Fruit fly (Drosophila melanogaster): ENCODE measurements around the gene park.

park gene

DNA sequence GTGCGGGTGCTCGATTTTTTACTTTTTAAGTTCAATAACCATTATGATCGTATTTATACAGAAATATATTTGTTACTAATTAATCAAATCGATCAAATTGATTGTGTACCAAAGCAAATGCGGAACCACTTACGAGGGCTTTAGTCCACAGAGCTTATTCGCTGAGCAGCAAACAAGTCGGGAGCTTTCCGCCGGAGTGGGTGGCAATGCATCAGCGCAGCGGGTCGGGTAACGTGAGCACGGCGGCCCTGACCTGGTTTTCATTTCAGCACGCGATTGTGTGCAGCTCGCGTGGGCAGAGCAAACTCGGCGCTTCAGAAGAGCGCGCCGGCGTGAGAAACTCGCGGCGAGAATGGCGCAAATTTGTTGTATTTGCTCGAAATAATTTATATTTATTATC is 22.5 kb upstream of the park start:
- peak; percentile 44; the same call in 1 of the 3 replicates for TF ChIP-seq CG6163 (GFP tag; IDR thresholded peaks at IDR 0.05)
- no peak for TF ChIP-seq CG11902 (GFP tag; optimal IDR thresholded peaks at IDR 0.05)
- TF ChIP-seq Eip75B (GFP tag; optimal IDR thresholded peaks at IDR 0.05) = peak; percentile 39
- no peak for TF ChIP-seq Met (GFP tag; optimal IDR thresholded peaks at IDR 0.05)

DNA sequence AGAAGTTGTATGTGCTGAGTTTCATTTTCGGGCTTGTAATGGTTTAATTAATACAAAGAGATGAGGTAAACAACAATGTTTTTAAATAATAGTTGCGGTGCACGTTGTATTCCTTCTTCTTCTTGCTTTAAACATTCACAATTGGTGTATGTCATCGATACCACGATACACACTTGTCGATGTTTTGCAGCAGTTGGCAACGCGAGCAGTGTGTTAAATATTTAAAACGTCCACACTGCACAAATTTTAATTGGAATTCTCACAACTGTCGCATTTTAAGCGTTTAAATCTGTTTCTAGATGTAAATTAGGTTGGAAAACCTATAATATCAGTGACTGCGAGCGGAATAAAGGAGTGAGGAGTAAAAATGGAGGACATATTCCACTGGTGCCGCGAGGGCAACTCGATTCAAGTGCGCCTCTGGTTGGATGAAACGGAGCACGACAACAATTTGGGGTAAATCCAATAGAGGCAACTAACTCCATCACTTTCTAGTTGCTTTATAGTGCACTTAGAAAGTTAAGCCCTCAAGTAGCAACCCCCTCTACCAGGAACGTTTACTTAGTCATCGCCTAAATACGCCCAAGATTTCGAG is 20.1 kb upstream of the park start, which contains the start of the genes Trmt112 and Ilk:
TSS of gene Trmt112 (minus strand) at position 143 of the 595 bp plus-strand sequence.
TSS of gene Ilk (plus strand) at position 205 of the 595 bp plus-strand sequence.
- TF ChIP-seq Eip78C (GFP tag) = peak; percentile 76
- no peak for TF ChIP-seq Hr4 (GFP tag; optimal IDR thresholded peaks at IDR 0.05)
- no peak for TF ChIP-seq CG6792 (GFP tag; optimal IDR thresholded peaks at IDR 0.05)
- no peak for TF ChIP-seq pdm3 (GFP tag; optimal IDR thresholded peaks at IDR 0.05)
- peak; percentile 46 for TF ChIP-seq dsx (GFP tag; optimal IDR thresholded peaks at IDR 0.05; ENCODE audit: poor library complexity, severe bottlenecking)
- TF ChIP-seq fkh (GFP tag; optimal IDR thresholded peaks at IDR 0.05) = peak; percentile 60

DNA sequence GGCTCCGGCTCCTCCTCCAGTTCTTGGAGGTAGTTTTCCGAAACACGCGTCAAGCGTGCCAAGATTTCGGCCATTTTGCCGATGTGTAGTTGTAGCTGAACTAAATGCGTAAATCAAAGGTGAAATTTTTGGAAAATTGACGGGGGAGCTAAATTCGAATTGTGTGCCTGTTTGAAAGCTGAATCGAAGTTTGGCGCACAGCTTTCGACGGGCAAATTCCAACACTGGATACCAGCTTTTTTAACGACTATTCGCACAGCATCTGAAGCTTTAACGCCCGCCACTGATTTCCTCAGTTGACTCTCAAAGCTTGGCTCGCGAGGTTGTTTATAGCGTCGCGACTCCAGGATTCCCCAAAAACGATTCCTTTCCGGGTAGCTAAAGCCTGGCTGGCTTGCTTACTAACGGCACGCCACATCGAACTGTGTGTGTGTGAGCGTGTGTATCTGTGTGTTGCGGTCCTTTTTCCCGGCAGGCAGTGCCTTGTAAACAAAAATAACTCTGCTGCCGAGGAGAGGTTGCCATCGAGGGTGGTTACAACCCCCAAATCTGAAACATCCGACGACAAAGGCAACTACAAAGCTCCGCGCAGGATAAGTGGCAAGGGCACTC is 13.4 kb upstream of the park start, which contains the start of the genes CG10510 and CG10508:
TSS of gene CG10510 (minus strand) at position 164 of the 612 bp plus-strand sequence.
TSS of gene CG10508 (plus strand) at position 295 of the 612 bp plus-strand sequence.
- no peak for TF ChIP-seq Met (GFP tag; optimal IDR thresholded peaks at IDR 0.05)
- no peak for TF ChIP-seq achi (GFP tag; optimal IDR thresholded peaks at IDR 0.05)
- TF ChIP-seq ss (GFP tag; optimal IDR thresholded peaks at IDR 0.05) = no peak
- no peak for TF ChIP-seq CG4318 (GFP tag; optimal IDR thresholded peaks at IDR 0.05)
- no peak for TF ChIP-seq fd85E (GFP tag; optimal IDR thresholded peaks at IDR 0.05)
- no peak for TF ChIP-seq esn (GFP tag; optimal IDR thresholded peaks at IDR 0.05)
- no peak for TF ChIP-seq CG3919 (GFP tag; optimal IDR thresholded peaks at IDR 0.05)
- no peak for TF ChIP-seq fd59A (GFP tag; optimal IDR thresholded peaks at IDR 0.05)
- TF ChIP-seq Gug (GFP tag; IDR thresholded peaks at IDR 0.05) = no peak
- no peak for TF ChIP-seq CG6163 (GFP tag; IDR thresholded peaks at IDR 0.05)
- no peak for TF ChIP-seq CG15336 (GFP tag; IDR thresholded peaks at IDR 0.05)
- TF ChIP-seq Smox (GFP tag; optimal IDR thresholded peaks at IDR 0.05) = no peak
- TF ChIP-seq CG8632 (GFP tag; optimal IDR thresholded peaks at IDR 0.05) = no peak
- no peak for TF ChIP-seq CG7368 (GFP tag; optimal IDR thresholded peaks at IDR 0.05)

DNA sequence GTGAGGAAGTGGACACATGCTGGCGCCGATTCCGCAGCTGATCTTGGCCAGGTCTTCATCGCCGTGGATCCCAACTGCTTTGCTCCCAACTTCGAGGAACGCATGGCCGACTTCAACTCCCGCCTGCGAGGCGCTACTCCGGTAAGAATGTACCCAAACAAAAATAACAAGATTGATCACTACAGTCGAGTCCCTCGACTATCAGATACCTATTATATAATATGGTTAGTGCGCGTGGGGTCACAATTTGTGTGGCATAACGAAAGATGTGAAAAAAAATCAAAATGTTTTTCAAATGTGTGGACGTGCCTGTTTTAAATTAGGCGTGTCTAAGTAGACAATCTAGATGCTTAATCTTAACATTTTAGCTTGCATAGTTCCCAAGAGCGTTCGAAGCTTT is 9.8 kb upstream of the park start:
- TF ChIP-seq vri (GFP tag; optimal IDR thresholded peaks at IDR 0.05) (no peak), CG6276 (GFP tag; optimal IDR thresholded peaks at IDR 0.05) (no peak), CG34406 (GFP tag; optimal IDR thresholded peaks at IDR 0.05) (no peak), CG11294 (GFP tag; IDR thresholded peaks at IDR 0.05) (no peak), CG10631 (GFP tag; optimal IDR thresholded peaks at IDR 0.05) (no peak), salr (GFP tag; optimal IDR thresholded peaks at IDR 0.05) (no peak), fd59A (GFP tag; optimal IDR thresholded peaks at IDR 0.05) (no peak), eg (GFP tag; IDR thresholded peaks at IDR 0.05) (no peak), CG4318 (GFP tag; optimal IDR thresholded peaks at IDR 0.05) (no peak), Met (GFP tag; optimal IDR thresholded peaks at IDR 0.05) (no peak), CG32006 (GFP tag; optimal IDR thresholded peaks at IDR 0.05) (no peak), acj6 (GFP tag; optimal IDR thresholded peaks at IDR 0.05) (no peak)

DNA sequence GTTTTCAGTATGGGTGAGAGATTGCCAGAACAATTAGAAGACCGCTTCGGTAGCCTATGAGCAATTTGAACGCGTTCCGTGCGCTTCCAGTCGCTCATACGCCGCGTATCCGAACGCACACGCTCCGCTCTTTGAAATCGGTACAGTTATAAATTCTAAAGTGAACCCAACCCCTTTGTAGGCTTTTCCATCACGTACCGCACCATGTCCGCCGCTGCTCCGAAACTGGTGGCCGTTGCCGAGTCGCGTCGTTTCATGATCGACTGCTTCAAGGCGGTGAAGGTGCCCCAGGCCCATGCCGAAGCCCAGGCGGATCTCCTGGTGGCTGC is 8.8 kb upstream of the park start:
- no peak for TF ChIP-seq CG4318 (GFP tag; optimal IDR thresholded peaks at IDR 0.05)
- TF ChIP-seq CG10631 (GFP tag; optimal IDR thresholded peaks at IDR 0.05) = no peak
- TF ChIP-seq CG11902 (GFP tag; optimal IDR thresholded peaks at IDR 0.05) = no peak
- no peak for TF ChIP-seq CG6792 (GFP tag; optimal IDR thresholded peaks at IDR 0.05)
- TF ChIP-seq CG3919 (GFP tag; optimal IDR thresholded peaks at IDR 0.05) = no peak
- no peak for TF ChIP-seq esn (GFP tag; optimal IDR thresholded peaks at IDR 0.05)
- no peak for TF ChIP-seq Ets96B (tag; optimal IDR thresholded peaks at IDR 0.05)
